Fruit fly (Drosophila melanogaster) whole organism, embryonic: Measurements from ENCODE around the gene CG7841.

Experiments
- Atf6 ChIP-seq: fragments of 200-800 bp; sonication (Bioruptor generic); IDR thresholded peaks from 2 replicates; pipeline ENCODE4 v1.3.6; 2022; ENCODE audit warnings: missing biosample characterization, missing genetic modification characterization
- B-H2 ChIP-seq: fragments of 200-800 bp; sonication (Bioruptor generic); optimal IDR thresholded peaks from 2 replicates; lab custom pipeline; 2018; ENCODE audit warnings: missing biosample characterization, mild to moderate bottlenecking, missing genetic modification characterization
- BEAF-32 ChIP-seq: fragments of 200-800 bp; sonication (Bioruptor generic); optimal IDR thresholded peaks from 3 replicates; lab custom pipeline; 2017; ENCODE audit warnings: missing biosample characterization, missing genetic modification characterization, mild to moderate bottlenecking, moderate library complexity, missing genetic modification reagents
- CG10267 ChIP-seq: fragments of 200-800 bp; sonication (Bioruptor generic); optimal IDR thresholded peaks from 2 replicates; lab custom pipeline; 2018; ENCODE audit warnings: missing biosample characterization, mild to moderate bottlenecking, missing genetic modification characterization, moderate library complexity
- CG11456 ChIP-seq: fragments of 200-800 bp; sonication (Bioruptor generic); IDR thresholded peaks from 3 replicates; pipeline ENCODE4 v1.3.6; 2022; ENCODE audit warnings: missing biosample characterization, missing genetic modification characterization
- CG11695 ChIP-seq: fragments of 200-800 bp; sonication (Bioruptor generic); IDR thresholded peaks from 3 replicates; pipeline ENCODE4 v1.3.6; 2022; ENCODE audit warnings: missing biosample characterization, missing genetic modification characterization
- CG11696 ChIP-seq: fragments of 200-800 bp; sonication (Bioruptor generic); IDR thresholded peaks from 2 replicates; pipeline ENCODE4 v1.3.6; 2022; ENCODE audit warnings: missing biosample characterization, missing genetic modification characterization
- CG12104 ChIP-seq: fragments of 200-800 bp; sonication (Bioruptor generic); optimal IDR thresholded peaks from 3 replicates; lab custom pipeline; 2016; ENCODE audit warnings: missing biosample characterization, missing genetic modification characterization
- CG12659 ChIP-seq: fragments of 200-800 bp; sonication (Bioruptor generic); optimal IDR thresholded peaks from 3 replicates; lab custom pipeline; 2017; ENCODE audit warnings: mild to moderate bottlenecking, missing biosample characterization, missing genetic modification reagents, missing genetic modification characterization
- CG12769 ChIP-seq: fragments of 200-800 bp; sonication (Bioruptor generic); optimal IDR thresholded peaks from 2 replicates; lab custom pipeline; 2019; ENCODE audit warnings: missing biosample characterization, mild to moderate bottlenecking, missing genetic modification characterization, moderate library complexity
- CG13424 ChIP-seq: fragments of 200-800 bp; sonication (Bioruptor generic); optimal IDR thresholded peaks from 2 replicates; lab custom pipeline; 2019; ENCODE audit warnings: missing biosample characterization, mild to moderate bottlenecking, missing genetic modification characterization, moderate library complexity
- CG14050 ChIP-seq: fragments of 200-800 bp; sonication (Bioruptor generic); IDR thresholded peaks from 3 replicates; pipeline ENCODE4 v1.3.6; 2022; ENCODE audit warnings: missing biosample characterization, missing genetic modification characterization
- CG14441 ChIP-seq: fragments of 200-800 bp; sonication (Bioruptor generic); IDR thresholded peaks from 2 replicates; pipeline ENCODE4 v1.3.6; 2022; ENCODE audit warnings: missing biosample characterization, missing genetic modification characterization
- CG15269 ChIP-seq: fragments of 200-800 bp; sonication (Bioruptor generic); optimal IDR thresholded peaks from 2 replicates; lab custom pipeline; 2018; ENCODE audit warnings: missing biosample characterization, mild to moderate bottlenecking, missing genetic modification characterization, moderate library complexity
- CG18262 ChIP-seq: fragments of 200-800 bp; optimal IDR thresholded peaks from 3 replicates; lab custom pipeline; 2019; ENCODE audit warnings: missing biosample characterization, mild to moderate bottlenecking, missing genetic modification characterization, moderate library complexity
- CG18476 ChIP-seq: fragments of 200-800 bp; sonication (Bioruptor generic); optimal IDR thresholded peaks from 2 replicates; lab custom pipeline; 2016; ENCODE audit warnings: missing biosample characterization, mild to moderate bottlenecking, missing genetic modification characterization
- CG18599 ChIP-seq: fragments of 200-800 bp; sonication (Bioruptor generic); optimal IDR thresholded peaks from 3 replicates; lab custom pipeline; 2017; ENCODE audit warnings: missing biosample characterization, missing genetic modification characterization, mild to moderate bottlenecking, moderate library complexity, missing genetic modification reagents
- CG30020 ChIP-seq: fragments of 200-800 bp; optimal IDR thresholded peaks from 2 replicates; lab custom pipeline; 2019; ENCODE audit warnings: missing biosample characterization, mild to moderate bottlenecking, missing genetic modification characterization, moderate library complexity
- CG31224 ChIP-seq: fragments of 200-800 bp; sonication (Bioruptor generic); IDR thresholded peaks from 2 replicates; pipeline ENCODE4 v1.3.6; 2022; ENCODE audit warnings: missing biosample characterization, missing genetic modification characterization
- CG31365 ChIP-seq: fragments of 200-800 bp; sonication (Bioruptor generic); optimal IDR thresholded peaks from 2 replicates; lab custom pipeline; 2018; ENCODE audit warnings: missing biosample characterization, mild to moderate bottlenecking, missing genetic modification characterization
- CG32767 ChIP-seq: fragments of 200-800 bp; sonication (Bioruptor generic); IDR thresholded peaks from 2 replicates; pipeline ENCODE4 v1.3.6; 2022; ENCODE audit warnings: missing biosample characterization, missing genetic modification characterization
- CG4282 ChIP-seq: fragments of 200-800 bp; sonication (Bioruptor generic); optimal IDR thresholded peaks from 2 replicates; lab custom pipeline; 2016; ENCODE audit warnings: missing biosample characterization, missing genetic modification characterization
- CG43689 ChIP-seq: fragments of 200-800 bp; sonication (Bioruptor generic); IDR thresholded peaks from 2 replicates; pipeline ENCODE4 v1.3.6; 2022; ENCODE audit warnings: missing biosample characterization, missing genetic modification characterization
- CG4617 ChIP-seq: fragments of 200-800 bp; sonication (Bioruptor generic); optimal IDR thresholded peaks from 3 replicates; lab custom pipeline; 2016; ENCODE audit warnings: missing biosample characterization, missing genetic modification characterization, borderline replicate concordance
- CG6175 ChIP-seq: fragments of 200-800 bp; sonication (Bioruptor generic); IDR thresholded peaks from 3 replicates; pipeline ENCODE4 v1.3.6; 2022; ENCODE audit warnings: missing biosample characterization, missing genetic modification characterization
- CG7372 ChIP-seq: fragments of 200-800 bp; sonication (Bioruptor generic); IDR thresholded peaks from 2 replicates; pipeline ENCODE4 v1.3.6; 2022; ENCODE audit warnings: missing biosample characterization, missing genetic modification characterization
- CG8924 ChIP-seq: fragments of 200-800 bp; optimal IDR thresholded peaks from 3 replicates; lab custom pipeline; 2019; ENCODE audit warnings: missing biosample characterization, mild to moderate bottlenecking, missing genetic modification characterization, moderate library complexity
- CG9727 ChIP-seq: fragments of 200-800 bp; sonication (Bioruptor generic); optimal IDR thresholded peaks from 3 replicates; lab custom pipeline; 2017; ENCODE audit warnings: missing biosample characterization, mild to moderate bottlenecking, missing genetic modification characterization
- CG9797 ChIP-seq: fragments of 200-800 bp; sonication (Bioruptor generic); optimal IDR thresholded peaks from 3 replicates; lab custom pipeline; 2018; ENCODE audit warnings: missing biosample characterization, mild to moderate bottlenecking, missing genetic modification characterization
- CG9817 ChIP-seq: fragments of 200-800 bp; sonication (Bioruptor generic); optimal IDR thresholded peaks from 2 replicates; lab custom pipeline; 2018; ENCODE audit warnings: missing biosample characterization, mild to moderate bottlenecking, missing genetic modification characterization, moderate library complexity
- CTCF ChIP-seq: fragments of 200-800 bp; sonication (Bioruptor generic); optimal IDR thresholded peaks from 2 replicates; lab custom pipeline; 2017; ENCODE audit warnings: missing biosample characterization, mild to moderate bottlenecking, missing genetic modification characterization, moderate library complexity
- Chrac-16 ChIP-seq: fragments of 200-800 bp; sonication (Bioruptor generic); optimal IDR thresholded peaks from 3 replicates; lab custom pipeline; 2016; ENCODE audit warnings: missing biosample characterization, missing genetic modification characterization
- CrebB ChIP-seq: fragments of 200-800 bp; sonication (Bioruptor generic); optimal IDR thresholded peaks from 3 replicates; lab custom pipeline; 2018; ENCODE audit warnings: missing biosample characterization, mild to moderate bottlenecking, missing genetic modification characterization
- Dp ChIP-seq: fragments of 200-800 bp; sonication (Bioruptor generic); optimal IDR thresholded peaks from 2 replicates; lab custom pipeline; 2018; ENCODE audit warnings: missing biosample characterization, mild to moderate bottlenecking, missing genetic modification characterization, moderate library complexity
- Ets65A ChIP-seq: fragments of 200-800 bp; sonication (Bioruptor generic); peaks from one replicate; lab custom pipeline; 2016; ENCODE audit warnings: missing biosample characterization, missing genetic modification characterization
- Lhr ChIP-seq: fragments of 200-800 bp; sonication (Bioruptor generic); optimal IDR thresholded peaks from 3 replicates; lab custom pipeline; 2017; ENCODE audit warnings: mild to moderate bottlenecking, missing biosample characterization, missing genetic modification reagents, missing genetic modification characterization
- MTF-1 ChIP-seq: fragments of 200-800 bp; sonication (Bioruptor generic); optimal IDR thresholded peaks from 2 replicates; lab custom pipeline; 2018; ENCODE audit warnings: missing biosample characterization, mild to moderate bottlenecking, missing genetic modification characterization, borderline replicate concordance
- Med ChIP-seq: fragments of 200-800 bp; sonication (Bioruptor generic); peaks from one replicate; lab custom pipeline; 2016; ENCODE audit warnings: missing biosample characterization, missing genetic modification characterization, mild to moderate bottlenecking, inconsistent platforms, moderate library complexity
- Mes4 ChIP-seq: fragments of 200-800 bp; sonication (Bioruptor generic); optimal IDR thresholded peaks from 2 replicates; lab custom pipeline; 2016; ENCODE audit warnings: missing biosample characterization, missing genetic modification characterization
- Myb ChIP-seq: fragments of 200-800 bp; sonication (Bioruptor generic); optimal IDR thresholded peaks from 2 replicates; lab custom pipeline; 2016; ENCODE audit warnings: missing biosample characterization, missing genetic modification characterization
- Ravus ChIP-seq: fragments of 200-800 bp; sonication (Bioruptor generic); IDR thresholded peaks from 2 replicates; pipeline ENCODE4 v1.3.6; 2022; ENCODE audit warnings: missing biosample characterization, missing genetic modification characterization
- al ChIP-seq: fragments of 200-800 bp; sonication (Bioruptor generic); IDR thresholded peaks from 2 replicates; pipeline ENCODE4 v1.3.6; 2022; ENCODE audit warnings: missing biosample characterization, missing genetic modification characterization
- az2 ChIP-seq: fragments of 200-800 bp; sonication (Bioruptor generic); optimal IDR thresholded peaks from 3 replicates; lab custom pipeline; 2016; ENCODE audit warnings: missing biosample characterization, missing genetic modification characterization
- crol ChIP-seq: fragments of 200-800 bp; sonication (Bioruptor generic); IDR thresholded peaks from 2 replicates; pipeline ENCODE4 v1.3.6; 2022; ENCODE audit warnings: missing biosample characterization, missing genetic modification characterization
- dan ChIP-seq: fragments of 200-800 bp; sonication (Bioruptor generic); IDR thresholded peaks from 2 replicates; pipeline ENCODE4 v1.3.6; 2022; ENCODE audit warnings: missing biosample characterization, missing genetic modification characterization
- dpn ChIP-seq, 2 experiments: fragments of 200-800 bp; sonication (Bioruptor generic); optimal IDR thresholded peaks; 3 replicates each; lab custom pipeline; 2016; ENCODE audit warnings: missing biosample characterization in 2 of 2, missing genetic modification characterization in 2 of 2
- fru ChIP-seq: fragments of >200 bp; optimal IDR thresholded peaks from 2 replicates; lab custom pipeline; 2017
- pan ChIP-seq, 4 experiments: fragments of >200 bp in 3 of 4; fragments of 200-800 bp in 1 of 4; sonication (Bioruptor generic) in 1 of 4; optimal IDR thresholded peaks in 3 of 4; IDR thresholded peaks in 1 of 4; 2 replicates each; pipeline versions ENCODE4 v1.3.6 to Lab custom; 2017 to 2022; ENCODE audit warnings: missing biosample characterization in 2 of 4, missing genetic modification characterization in 2 of 4, mixed read lengths in 1 of 4
- pum ChIP-seq: fragments of 200-800 bp; sonication (Bioruptor generic); optimal IDR thresholded peaks from 2 replicates; lab custom pipeline; 2016; ENCODE audit warnings: missing biosample characterization, missing genetic modification characterization
- ranshi ChIP-seq: fragments of 200-800 bp; sonication (Bioruptor generic); IDR thresholded peaks from 2 replicates; pipeline ENCODE4 v1.3.6; 2022; ENCODE audit warnings: missing biosample characterization, missing genetic modification characterization
- sug ChIP-seq: fragments of 200-800 bp; optimal IDR thresholded peaks from 2 replicates; lab custom pipeline; 2019; ENCODE audit warnings: missing biosample characterization, mild to moderate bottlenecking, missing genetic modification characterization, moderate library complexity
- tup ChIP-seq: fragments of 200-800 bp; sonication (Bioruptor generic); optimal IDR thresholded peaks from 2 replicates; lab custom pipeline; 2016; ENCODE audit warnings: missing biosample characterization, mild to moderate bottlenecking, missing genetic modification characterization, moderate library complexity
- usp ChIP-seq: fragments of >200 bp; optimal IDR thresholded peaks from 2 replicates; lab custom pipeline; 2017; ENCODE audit warnings: missing biosample characterization, missing genetic modification characterization

The CG7841 gene

DNA sequence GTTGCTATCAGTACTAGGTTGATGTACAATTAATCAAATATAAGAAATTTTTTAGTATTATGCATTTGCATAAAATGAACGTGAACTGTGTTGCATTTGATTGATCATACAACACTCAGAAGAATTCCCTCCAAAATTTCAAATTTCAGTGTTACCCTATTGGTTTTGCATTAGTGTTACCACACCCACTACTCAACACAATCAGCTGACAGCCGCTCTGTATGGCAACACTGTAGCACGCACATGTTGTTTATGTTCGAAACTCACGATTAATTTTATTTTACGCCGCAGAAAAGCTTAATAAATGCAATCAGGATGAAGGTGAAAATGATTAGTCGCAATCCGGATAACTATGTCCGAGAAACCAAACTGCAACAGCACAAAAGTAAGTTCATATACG lies 9.3 kb downstream of the CG7841 start, which contains the start of gene CG7275 (continued):
- TF ChIP-seq CG8924 (tag; lab: Kevin White, UChicago) (no peak), CG43689 (GFP tag; lab: Robert Waterston, UW) (no peak), CG12104 (GFP tag; lab: Kevin White, UChicago) (no peak), dan (no peak), CG14050 (GFP tag; lab: Robert Waterston, UW) (no peak), CG4617 (peak; percentile 41), CG11696 (GFP tag; lab: Robert Waterston, UW) (no peak), Dp (GFP tag; lab: Kevin White, UChicago) (peak; percentile 98), al (GFP tag; lab: Robert Waterston, UW) (no peak), BEAF-32 (peak; percentile 55), CG32767 (no peak), CG9727 (no peak), CG4282 (GFP tag; lab: Kevin White, UChicago) (no peak), usp (GFP tag; lab: Kevin White, UChicago) (no peak), Ets65A (GFP tag; lab: Kevin White, UChicago) (no peak), CG11456 (GFP tag; lab: Robert Waterston, UW) (no peak), CG15269 (tag; lab: Kevin White, UChicago) (no peak), Myb (GFP tag; lab: Kevin White, UChicago) (peak; percentile 47), CG18476 (GFP tag; lab: Kevin White, UChicago) (no peak), CG18599 (GFP tag; lab: Kevin White, UChicago) (no peak), CG10267 (tag; lab: Kevin White, UChicago) (peak; percentile 58), CG9817 (tag; lab: Kevin White, UChicago) (no peak), Ravus (GFP tag; lab: Robert Waterston, UW) (no peak), B-H2 (GFP tag; lab: Kevin White, UChicago) (peak; percentile 18), az2 (GFP tag; lab: Kevin White, UChicago) (no peak), Chrac-16 (GFP tag; lab: Kevin White, UChicago) (no peak), MTF-1 (GFP tag; lab: Kevin White, UChicago) (no peak), Atf6 (GFP tag; lab: Robert Waterston, UW) (no peak), CG31365 (tag; lab: Kevin White, UChicago) (no peak), CrebB (peak; percentile 12), ranshi (GFP tag; lab: Robert Waterston, UW) (no peak), sug (peak; percentile 18), CG14441 (GFP tag; lab: Robert Waterston, UW) (no peak), Med (GFP tag; lab: Kevin White, UChicago) (peak; percentile 85), CG6175 (no peak), Lhr (peak; percentile 42), tup (GFP tag; lab: Kevin White, UChicago) (no peak), fru (no peak), CG30020 (tag; lab: Kevin White, UChicago) (no peak), pan (optimal IDR thresholded peaks at IDR 0.05; lab: Kevin White, UChicago) (no peak), pan (GFP tag; optimal IDR thresholded peaks at IDR 0.05 in 1 of 2, IDR thresholded peaks at IDR 0.05 in 1 of 2) (no peak), Mes4 (no peak), crol (no peak), CG12769 (no peak), CG13424 (tag; lab: Kevin White, UChicago) (peak; percentile 33), dpn (GFP tag; optimal IDR thresholded peaks at IDR 0.05; lab: Kevin White, UChicago) (no peak), CG7372 (no peak), CG18262 (no peak), CG9797 (GFP tag; lab: Kevin White, UChicago) (peak; percentile 9), CG12659 (GFP tag; lab: Kevin White, UChicago) (peak; percentile 48), pum (GFP tag; lab: Kevin White, UChicago) (no peak), CG11695 (GFP tag; lab: Robert Waterston, UW) (no peak), CTCF (no peak), CG31224 (GFP tag; lab: Robert Waterston, UW) (no peak)
